Worm (Caenorhabditis elegans): ENCODE measurements around the gene ret-1.
"Not testable (repeated sequence)": the region's sequence is repeated elsewhere in the genome, so short reads cannot be mapped to it uniquely, and the experiment has no call there.

Gene ret-1

ce11 chrV:14831460-14832120, 15.6 kb downstream of the ret-1 start (continued):
- TF ChIP-seq lin-39 (tag; optimal IDR thresholded peaks at IDR 0.05) (no peak), elt-2 (tag; optimal IDR thresholded peaks at IDR 0.05) (no peak), C16A3.4 (tag; optimal IDR thresholded peaks at IDR 0.05) (no peak), nhr-19 (GFP tag; conservative IDR thresholded peaks at IDR 0.05) (peak; percentile 58), pqm-1 (tag; optimal IDR thresholded peaks at IDR 0.05) (no peak), alr-1 (tag; optimal IDR thresholded peaks at IDR 0.05; ENCODE audit: borderline replicate concordance) (no peak), zip-4 (GFP tag; optimal IDR thresholded peaks at IDR 0.05) (no peak), ets-5 (GFP tag; IDR thresholded peaks at IDR 0.05) (no peak), aly-2 (tag; optimal IDR thresholded peaks at IDR 0.05) (no peak), skn-1 (tag; optimal IDR thresholded peaks at IDR 0.05) (no peak), nhr-85 (tag) (peak; percentile 85), efl-3 (GFP tag; optimal IDR thresholded peaks at IDR 0.05) (no peak)

- no peak for TF ChIP-seq unc-86 (tag; optimal IDR thresholded peaks at IDR 0.05)
- TF ChIP-seq ceh-88 (GFP tag; IDR thresholded peaks at IDR 0.05): no peak
- no peak for TF ChIP-seq sptf-1 (tag; optimal IDR thresholded peaks at IDR 0.05)
- TF ChIP-seq efl-1 (optimal IDR thresholded peaks at IDR 0.05): peak in 1 of 2 experiments; percentile 3
- TF ChIP-seq efl-1 (GFP tag; optimal IDR thresholded peaks at IDR 0.05 in 1 of 2): peak in 1 of 2 experiments; percentile 93
- no peak for TF ChIP-seq lir-3 (tag; optimal IDR thresholded peaks at IDR 0.05; ENCODE audit: poor library complexity)
- no peak for TF ChIP-seq elt-3 (tag; optimal IDR thresholded peaks at IDR 0.05)
- no peak for TF ChIP-seq xbp-1 (tag; optimal IDR thresholded peaks at IDR 0.05)
- TF ChIP-seq ceh-63 (GFP tag; optimal IDR thresholded peaks at IDR 0.05): no peak
- peak; percentile 19 for TF ChIP-seq nhr-90 (tag; optimal IDR thresholded peaks at IDR 0.05; ENCODE audit: poor library complexity)
- TF ChIP-seq pax-3 (tag; optimal IDR thresholded peaks at IDR 0.05): no peak
- no peak for TF ChIP-seq ceh-8 (GFP tag; optimal IDR thresholded peaks at IDR 0.05)
- no peak for TF ChIP-seq mab-9 (GFP tag; IDR thresholded peaks at IDR 0.05)
- TF ChIP-seq lin-14 (GFP tag; optimal IDR thresholded peaks at IDR 0.05): peak; percentile 64
- peak; percentile 84 for TF ChIP-seq elt-2 (tag; optimal IDR thresholded peaks at IDR 0.05)
- TF ChIP-seq aly-2 (tag; optimal IDR thresholded peaks at IDR 0.05): no peak
- no peak for TF ChIP-seq C04F5.9 (tag; optimal IDR thresholded peaks at IDR 0.05)
- TF ChIP-seq skn-1 (tag; optimal IDR thresholded peaks at IDR 0.05): no peak
- TF ChIP-seq sup-37 (GFP tag; optimal IDR thresholded peaks at IDR 0.05): no peak
- peak; percentile 18 for TF ChIP-seq rnt-1 (tag; optimal IDR thresholded peaks at IDR 0.05)
- no peak for TF ChIP-seq nhr-76 (tag; optimal IDR thresholded peaks at IDR 0.05)
- no peak for TF ChIP-seq lin-39 (tag; optimal IDR thresholded peaks at IDR 0.05)
- TF ChIP-seq aha-1 (tag; optimal IDR thresholded peaks at IDR 0.05): no peak
- no peak for TF ChIP-seq unc-98 (GFP tag; IDR thresholded peaks at IDR 0.05)
- TF ChIP-seq alr-1 (tag; optimal IDR thresholded peaks at IDR 0.05; ENCODE audit: borderline replicate concordance): no peak
These were observed 16.7 kb downstream of the ret-1 start for ce11 chrV:14830267-14831175.

DNA sequence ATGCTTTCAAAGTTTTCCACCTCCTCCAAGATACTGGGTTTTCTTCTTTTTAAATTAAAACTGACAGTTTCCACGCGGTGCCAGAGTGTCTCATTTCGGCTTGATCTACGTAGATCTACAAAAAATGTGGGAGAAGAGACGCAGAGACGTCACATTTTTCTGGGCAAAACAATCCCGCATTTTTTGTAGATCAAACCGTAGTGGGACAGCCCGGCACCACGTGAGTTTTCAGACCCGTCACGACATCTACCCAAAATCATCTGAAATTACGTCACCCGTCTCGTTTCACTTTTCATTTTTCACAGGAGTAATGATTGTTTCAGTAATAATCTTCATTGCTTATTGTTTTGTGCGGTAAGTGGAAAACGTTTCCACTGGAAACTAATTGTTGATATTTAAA, 18.8 kb downstream of the ret-1 start:
- TF ChIP-seq C16A3.4 (tag; optimal IDR thresholded peaks at IDR 0.05) (no peak), efl-1 (optimal IDR thresholded peaks at IDR 0.05) (no peak), efl-1 (GFP tag; optimal IDR thresholded peaks at IDR 0.05 in 1 of 2) (peak in 1 of 2 experiments; percentile 73), snu-23 (GFP tag; optimal IDR thresholded peaks at IDR 0.05) (no peak)

DNA sequence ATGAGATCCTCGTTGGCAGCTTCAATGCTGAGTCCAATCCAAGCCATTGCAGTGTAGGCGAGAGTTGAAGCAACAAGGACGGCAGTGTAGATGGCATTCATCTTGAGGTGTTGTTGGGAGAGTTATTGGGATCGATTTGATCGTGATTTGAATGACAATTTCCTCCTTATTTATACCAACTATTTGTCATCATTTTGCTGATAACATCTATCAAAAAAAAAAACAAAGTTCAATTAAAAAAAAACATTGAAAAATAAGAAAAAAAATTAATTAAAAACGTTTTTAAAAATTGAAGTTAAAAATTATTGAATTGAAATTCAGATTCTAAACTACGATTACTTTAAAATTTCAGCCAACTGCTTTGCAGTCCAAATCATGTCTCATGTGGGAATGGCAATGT, 20.3 kb downstream of the ret-1 start, which contains the start of gene nspa-8:
Gene nspa-8, minus strand, starts transcription at position 101 of the 400 bp plus-strand sequence.
- TF ChIP-seq fkh-10 (GFP tag; optimal IDR thresholded peaks at IDR 0.05); pax-3 (tag; optimal IDR thresholded peaks at IDR 0.05); sptf-1 (tag; optimal IDR thresholded peaks at IDR 0.05): not testable (repeated sequence)
